Worm (Caenorhabditis elegans) whole organism, L4 larva: ENCODE results near the gene arrd-4.

Experiments used
- F10B5.3 ChIP-seq: sonication (generic microtip); optimal IDR thresholded peaks from 2 replicates; lab custom pipeline; 2016; ENCODE audit warnings: mild to moderate bottlenecking, missing genetic modification characterization, missing compliant biosample characterization
- F26F4.8 ChIP-seq: fragments of 200-800 bp; sonication (Bioruptor generic); conservative IDR thresholded peaks from 2 replicates; pipeline ENCODE4 v1.3.6; 2022; ENCODE audit warnings: missing genetic modification characterization, missing compliant biosample characterization
- R02D3.7 ChIP-seq: fragments of 150-350 bp; sonication (generic microtip); optimal IDR thresholded peaks from 3 replicates; lab custom pipeline; 2014; ENCODE audit warnings: missing biosample characterization, missing genetic modification characterization
- T20F7.1 ChIP-seq: fragments of 200-800 bp; sonication (Bioruptor generic); optimal IDR thresholded peaks from 2 replicates; lab custom pipeline; 2018; ENCODE audit warnings: mild to moderate bottlenecking, missing genetic modification characterization, missing compliant biosample characterization
- Y5F2A.4 ChIP-seq: fragments of 200-800 bp; sonication (Bioruptor generic); optimal IDR thresholded peaks from 2 replicates; lab custom pipeline; 2018; ENCODE audit warnings: mild to moderate bottlenecking, missing genetic modification characterization, missing compliant biosample characterization
- Y75B8A.6 ChIP-seq: fragments of 200-800 bp; sonication (Bioruptor generic); IDR thresholded peaks from 2 replicates; pipeline ENCODE4 v1.3.6; 2022; ENCODE audit warnings: missing genetic modification reagents, missing genetic modification characterization, missing compliant biosample characterization
- ZK546.5 ChIP-seq, 2 experiments: sonication (generic microtip); optimal IDR thresholded peaks; 2 replicates each; lab custom pipeline; 2017; ENCODE audit warnings: missing biosample characterization in 2 of 2, missing genetic modification characterization in 2 of 2
- arid-1 ChIP-seq: fragments of 200-800 bp; sonication (Bioruptor generic); conservative IDR thresholded peaks from 2 replicates; pipeline ENCODE4 v1.3.6; 2022; ENCODE audit warnings: missing genetic modification reagents, missing genetic modification characterization, missing compliant biosample characterization
- ceh-44 ChIP-seq: fragments of 200-800 bp; sonication (Bioruptor generic); IDR thresholded peaks from 2 replicates; pipeline ENCODE4 v1.3.6; 2022; ENCODE audit warnings: missing genetic modification reagents, missing genetic modification characterization, missing compliant biosample characterization
- ceh-82 ChIP-seq: sonication (generic microtip); optimal IDR thresholded peaks from 2 replicates; lab custom pipeline; 2017; ENCODE audit warnings: missing biosample characterization, missing genetic modification characterization
- ces-1 ChIP-seq: fragments of 150-350 bp; sonication (generic microtip); optimal IDR thresholded peaks from 4 replicates; lab custom pipeline; 2014; ENCODE audit warnings: missing biosample characterization, missing genetic modification reagents, missing genetic modification characterization
- cey-2 ChIP-seq: sonication (generic microtip); optimal IDR thresholded peaks from 3 replicates; lab custom pipeline; 2017; ENCODE audit warnings: missing genetic modification characterization, mild to moderate bottlenecking, missing compliant biosample characterization, antibody characterized with exemption, borderline replicate concordance; ENCODE audit not compliant: insufficient read depth
- ctbp-1 ChIP-seq: fragments of 200-800 bp; sonication (Bioruptor generic); IDR thresholded peaks from 2 replicates; pipeline ENCODE4 v1.3.6; 2022; ENCODE audit warnings: missing genetic modification reagents, missing genetic modification characterization, missing compliant biosample characterization
- daf-19 ChIP-seq: fragments of 200-800 bp; sonication (Bioruptor generic); conservative IDR thresholded peaks from 2 replicates; pipeline ENCODE4 v1.3.6; 2022; ENCODE audit warnings: missing genetic modification characterization, missing compliant biosample characterization
- dpl-1 ChIP-seq: fragments of 150-350 bp; optimal IDR thresholded peaks from 2 replicates; lab custom pipeline; 2014; ENCODE audit warnings: missing biosample characterization, missing genetic modification reagents, missing genetic modification characterization
- duxl-1 ChIP-seq: sonication (generic microtip); optimal IDR thresholded peaks from 2 replicates; lab custom pipeline; 2016; ENCODE audit warnings: mild to moderate bottlenecking, missing genetic modification characterization, moderate library complexity, missing compliant biosample characterization; ENCODE audit not compliant: poor library complexity
- dve-1 ChIP-seq: sonication (generic microtip); optimal IDR thresholded peaks from 2 replicates; lab custom pipeline; 2017; ENCODE audit warnings: antibody characterized with exemption, mild to moderate bottlenecking, missing genetic modification characterization, missing compliant biosample characterization; ENCODE audit not compliant: insufficient read depth
- fkh-10 ChIP-seq: fragments of 150-350 bp; optimal IDR thresholded peaks from 2 replicates; lab custom pipeline; 2014; ENCODE audit warnings: missing biosample characterization, missing genetic modification reagents, missing genetic modification characterization
- fos-1 ChIP-seq: fragments of 150-350 bp; optimal IDR thresholded peaks from 2 replicates; lab custom pipeline; 2014; ENCODE audit warnings: missing biosample characterization, missing genetic modification characterization
- mxl-2 ChIP-seq: fragments of 200-800 bp; sonication (Bioruptor generic); conservative IDR thresholded peaks from 2 replicates; pipeline ENCODE4 v1.3.6; 2022; ENCODE audit warnings: missing genetic modification reagents, missing genetic modification characterization, missing compliant biosample characterization
- nhr-102 ChIP-seq: sonication (generic microtip); optimal IDR thresholded peaks from 2 replicates; lab custom pipeline; 2016; ENCODE audit warnings: mild to moderate bottlenecking, missing genetic modification characterization, moderate library complexity, missing compliant biosample characterization
- nhr-11 ChIP-seq: fragments of 150-350 bp; optimal IDR thresholded peaks from 2 replicates; lab custom pipeline; 2014; ENCODE audit warnings: missing biosample characterization, missing genetic modification characterization
- nhr-111 ChIP-seq: fragments of 200-800 bp; sonication (Bioruptor generic); optimal IDR thresholded peaks from 2 replicates; lab custom pipeline; 2018; ENCODE audit warnings: mild to moderate bottlenecking, missing genetic modification characterization, missing compliant biosample characterization
- nhr-237 ChIP-seq: sonication (generic microtip); optimal IDR thresholded peaks from 2 replicates; lab custom pipeline; 2017; ENCODE audit warnings: missing biosample characterization, missing genetic modification characterization
- php-3 ChIP-seq: fragments of 200-800 bp; sonication (Bioruptor generic); IDR thresholded peaks from 2 replicates; pipeline ENCODE4 v1.3.6; 2022; ENCODE audit warnings: missing genetic modification reagents, missing genetic modification characterization, missing compliant biosample characterization
- rbr-2 ChIP-seq: sonication (generic microtip); optimal IDR thresholded peaks from 2 replicates; lab custom pipeline; 2016; ENCODE audit warnings: missing genotype, missing genetic modification characterization, missing compliant biosample characterization
- set-16 ChIP-seq: fragments of 200-800 bp; sonication (Bioruptor generic); IDR thresholded peaks from 2 replicates; pipeline ENCODE4 v1.3.6; 2022; ENCODE audit warnings: missing genetic modification reagents, missing genetic modification characterization, missing compliant biosample characterization
- spr-3 ChIP-seq: fragments of 200-800 bp; sonication (Bioruptor generic); optimal IDR thresholded peaks from 2 replicates; lab custom pipeline; 2018; ENCODE audit warnings: mild to moderate bottlenecking, missing genetic modification characterization, missing compliant biosample characterization
- unc-62 ChIP-seq, 3 experiments: fragments of 150-350 bp in 1 of 3; sonication (generic microtip); optimal IDR thresholded peaks in 2 of 3; peaks in 1 of 3; 1 replicate in 1 of 3; 2 replicates in 2 of 3; lab custom pipeline; 2014 to 2017; ENCODE audit warnings: missing biosample characterization in 3 of 3, missing genetic modification characterization in 3 of 3, missing genetic modification reagents in 3 of 3, missing genotype in 1 of 3
- vab-7 ChIP-seq: fragments of 200-800 bp; sonication (Bioruptor generic); IDR thresholded peaks from 2 replicates; pipeline ENCODE4 v1.3.6; 2022; ENCODE audit warnings: missing genetic modification reagents, missing genetic modification characterization, missing compliant biosample characterization
- zag-1 ChIP-seq: fragments of 150-350 bp; optimal IDR thresholded peaks from 2 replicates; lab custom pipeline; 2014; ENCODE audit warnings: missing biosample characterization, missing genetic modification characterization
- zip-2 ChIP-seq: fragments of 150-350 bp; optimal IDR thresholded peaks from 2 replicates; lab custom pipeline; 2014; ENCODE audit warnings: missing biosample characterization, missing genetic modification characterization

The arrd-4 gene

ce11 chrII:9850945-9851344, 12.8 kb upstream of the arrd-4 start, which contains the start of gene ZK938.10:
ZK938.10 (minus strand) TSS chrII:9851045.
- TF ChIP-seq fkh-10 (no peak), nhr-111 (no peak), ceh-44 (GFP tag; lab: Robert Waterston, UW) (no peak), rbr-2 (tag; lab: Kevin White, UChicago) (no peak), fos-1 (no peak), duxl-1 (tag; lab: Kevin White, UChicago) (no peak), unc-62 (GFP tag; optimal IDR thresholded peaks at IDR 0.05 in 1 of 2; lab: Kevin White, UChicago) (no peak), unc-62 (tag; optimal IDR thresholded peaks at IDR 0.05; lab: Kevin White, UChicago) (no peak), php-3 (GFP tag; lab: Robert Waterston, UW) (no peak), zip-2 (tag; lab: Kevin White, UChicago) (no peak), spr-3 (GFP tag; lab: Kevin White, UChicago) (no peak)

ce11 chrII:9849497-9849896, 11.4 kb upstream of the arrd-4 start, which contains the start of gene old-2:
old-2 (minus strand) TSS chrII:9849597.
- TF ChIP-seq rbr-2 (tag; lab: Kevin White, UChicago) (no peak), nhr-102 (no peak)

- peak in 1 of 2 experiments; percentile 31 for TF ChIP-seq unc-62 (GFP tag; optimal IDR thresholded peaks at IDR 0.05 in 1 of 2; lab: Kevin White, UChicago)
- no peak for TF ChIP-seq unc-62 (tag; optimal IDR thresholded peaks at IDR 0.05; lab: Kevin White, UChicago)
- no peak for TF ChIP-seq ZK546.5 (tag; optimal IDR thresholded peaks at IDR 0.05; lab: Kevin White, UChicago)
Measured at ce11 chrII:9845239-9845638, 7.1 kb upstream of the arrd-4 start, which contains the start of gene chil-9. chil-9 (minus strand) TSS chrII:9845339.

ce11 chrII:9841985-9842505, 3.9 kb upstream of the arrd-4 start, which contains the start of gene rnh-1.2:
rnh-1.2 (minus strand) TSS chrII:9842035.
- TF ChIP-seq nhr-11 (no peak), R02D3.7 (tag; lab: Kevin White, UChicago) (peak; percentile 56)

ce11 chrII:9840313-9840712, 2.2 kb upstream of the arrd-4 start, which contains the start of gene ZK938.11:
ZK938.11 (minus strand) TSS chrII:9840413.
- TF ChIP-seq spr-3 (GFP tag; lab: Kevin White, UChicago) (no peak), set-16 (GFP tag; lab: Robert Waterston, UW) (no peak), dpl-1 (GFP tag; lab: Kevin White, UChicago) (no peak), nhr-237 (tag; lab: Kevin White, UChicago) (no peak), arid-1 (GFP tag; lab: Robert Waterston, UW) (no peak), ctbp-1 (GFP tag; lab: Robert Waterston, UW) (no peak), ceh-82 (no peak), ces-1 (no peak), mxl-2 (no peak), Y75B8A.6 (GFP tag; lab: Robert Waterston, UW) (no peak), daf-19 (no peak), cey-2 (tag; lab: Kevin White, UChicago) (no peak), Y5F2A.4 (GFP tag; lab: Kevin White, UChicago) (no peak), dve-1 (tag; lab: Kevin White, UChicago) (no peak), zag-1 (tag; lab: Kevin White, UChicago) (no peak), T20F7.1 (GFP tag; lab: Kevin White, UChicago) (no peak), F26F4.8 (GFP tag; lab: Robert Waterston, UW) (no peak), F10B5.3 (tag; lab: Kevin White, UChicago) (no peak), vab-7 (GFP tag; lab: Robert Waterston, UW) (no peak)
